Worm (Caenorhabditis elegans) whole organism, L4 larva: ENCODE results near the gene C23G10.7.
A peak's percentile ranks its signal among the peaks of the same experiment; 100 is the strongest.

Experiments
- D1046.2 ChIP-seq: fragments of 200-800 bp; sonication (Bioruptor generic); IDR thresholded peaks from 2 replicates; pipeline ENCODE4 v1.3.6; 2022; ENCODE audit warnings: missing genetic modification characterization, missing compliant biosample characterization
- F10B5.3 ChIP-seq: sonication (generic microtip); optimal IDR thresholded peaks from 2 replicates; lab custom pipeline; 2016; ENCODE audit warnings: mild to moderate bottlenecking, missing genetic modification characterization, missing compliant biosample characterization
- F37D6.2 ChIP-seq: sonication (generic microtip); optimal IDR thresholded peaks from 2 replicates; lab custom pipeline; 2016; ENCODE audit warnings: mild to moderate bottlenecking, missing genetic modification characterization, missing compliant biosample characterization
- F49E8.2 ChIP-seq: sonication (generic microtip); optimal IDR thresholded peaks from 2 replicates; lab custom pipeline; 2016; ENCODE audit warnings: missing compliant biosample characterization, mild to moderate bottlenecking, missing genetic modification characterization, borderline replicate concordance
- T20F7.1 ChIP-seq: fragments of 200-800 bp; sonication (Bioruptor generic); optimal IDR thresholded peaks from 2 replicates; lab custom pipeline; 2018; ENCODE audit warnings: mild to moderate bottlenecking, missing genetic modification characterization, missing compliant biosample characterization
- Y105C5A.15 ChIP-seq: fragments of 200-800 bp; sonication (Bioruptor generic); IDR thresholded peaks from 2 replicates; pipeline ENCODE4 v1.3.6; 2022; ENCODE audit warnings: missing genetic modification characterization, missing compliant biosample characterization
- Y48G9A.11 ChIP-seq: fragments of 200-800 bp; sonication (Bioruptor generic); IDR thresholded peaks from 2 replicates; pipeline ENCODE4 v1.3.6; 2022; ENCODE audit warnings: missing genetic modification reagents, missing genetic modification characterization, missing compliant biosample characterization
- aha-1 ChIP-seq: fragments of 150-350 bp; peaks from one replicate; lab custom pipeline; 2014; ENCODE audit warnings: missing biosample characterization, missing genetic modification characterization
- aly-2 ChIP-seq: sonication (generic microtip); optimal IDR thresholded peaks from 2 replicates; lab custom pipeline; 2018; ENCODE audit warnings: missing biosample characterization, missing genetic modification characterization
- daf-12 ChIP-seq: fragments of 150-350 bp; optimal IDR thresholded peaks from 2 replicates; lab custom pipeline; 2014; ENCODE audit warnings: missing biosample characterization, missing genetic modification reagents, missing genetic modification characterization
- daf-16 ChIP-seq, 3 experiments: sonication (generic microtip); optimal IDR thresholded peaks; 2 replicates each; lab custom pipeline; 2016 to 2017; ENCODE audit warnings: missing genetic modification characterization in 3 of 3, missing genetic modification reagents in 3 of 3, mild to moderate bottlenecking in 2 of 3, missing compliant biosample characterization in 2 of 3, missing biosample characterization in 1 of 3, moderate library complexity in 1 of 3
- daf-8 ChIP-seq: fragments of 200-800 bp; sonication (Bioruptor generic); IDR thresholded peaks from 2 replicates; pipeline ENCODE4 v1.3.6; 2022; ENCODE audit warnings: missing genetic modification characterization, missing compliant biosample characterization
- dmd-6 ChIP-seq: fragments of 200-800 bp; sonication (Bioruptor generic); IDR thresholded peaks from 2 replicates; pipeline ENCODE4 v1.3.6; 2022; ENCODE audit warnings: missing genetic modification reagents, missing genetic modification characterization, missing compliant biosample characterization
- duxl-1 ChIP-seq: sonication (generic microtip); optimal IDR thresholded peaks from 2 replicates; lab custom pipeline; 2016; ENCODE audit warnings: mild to moderate bottlenecking, missing genetic modification characterization, moderate library complexity, missing compliant biosample characterization; ENCODE audit not compliant: poor library complexity
- egl-27 ChIP-seq: sonication (generic microtip); optimal IDR thresholded peaks from 3 replicates; lab custom pipeline; 2017; ENCODE audit warnings: missing biosample characterization, missing genetic modification reagents, missing genetic modification characterization
- lin-1 ChIP-seq: fragments of 200-800 bp; sonication (Bioruptor generic); IDR thresholded peaks from 2 replicates; pipeline ENCODE4 v1.3.6; 2022; ENCODE audit warnings: missing genetic modification reagents, missing genetic modification characterization, missing compliant biosample characterization
- lin-13 ChIP-seq: fragments of 150-350 bp; optimal IDR thresholded peaks from 2 replicates; lab custom pipeline; 2014; ENCODE audit warnings: missing biosample characterization, missing genetic modification reagents, missing genetic modification characterization
- lin-39 ChIP-seq: fragments of 150-350 bp; optimal IDR thresholded peaks from 2 replicates; lab custom pipeline; 2014; ENCODE audit warnings: missing biosample characterization, missing genetic modification reagents, missing genetic modification characterization
- madf-9 ChIP-seq: fragments of 200-800 bp; sonication (Bioruptor generic); conservative IDR thresholded peaks from 2 replicates; pipeline ENCODE4 v1.3.6; 2022; ENCODE audit warnings: missing genetic modification reagents, missing genetic modification characterization, missing compliant biosample characterization
- mxl-3 ChIP-seq: fragments of 200-800 bp; sonication (Bioruptor generic); optimal IDR thresholded peaks from 2 replicates; lab custom pipeline; 2018; ENCODE audit warnings: mild to moderate bottlenecking, missing genetic modification characterization, missing compliant biosample characterization
- nhr-11 ChIP-seq: fragments of 150-350 bp; optimal IDR thresholded peaks from 2 replicates; lab custom pipeline; 2014; ENCODE audit warnings: missing biosample characterization, missing genetic modification characterization
- nhr-237 ChIP-seq: sonication (generic microtip); optimal IDR thresholded peaks from 2 replicates; lab custom pipeline; 2017; ENCODE audit warnings: missing biosample characterization, missing genetic modification characterization
- nhr-42 ChIP-seq: fragments of 200-800 bp; sonication (Bioruptor generic); IDR thresholded peaks from 2 replicates; pipeline ENCODE4 v1.3.6; 2022; ENCODE audit warnings: missing genetic modification characterization, missing compliant biosample characterization
- nhr-77 ChIP-seq: fragments of 150-350 bp; optimal IDR thresholded peaks from 2 replicates; lab custom pipeline; 2014; ENCODE audit warnings: missing biosample characterization, missing genetic modification characterization
- rbr-2 ChIP-seq: sonication (generic microtip); optimal IDR thresholded peaks from 2 replicates; lab custom pipeline; 2016; ENCODE audit warnings: missing genotype, missing genetic modification characterization, missing compliant biosample characterization
- skn-1 ChIP-seq: fragments of 150-350 bp; optimal IDR thresholded peaks from 2 replicates; lab custom pipeline; 2014; ENCODE audit warnings: missing biosample characterization, missing genetic modification characterization
- snpc-1.2 ChIP-seq: fragments of 200-800 bp; sonication (Bioruptor generic); IDR thresholded peaks from 2 replicates; pipeline ENCODE4 v1.3.6; 2022; ENCODE audit warnings: missing genetic modification reagents, missing genetic modification characterization, missing compliant biosample characterization
- snpc-4 ChIP-seq: fragments of 150-350 bp; optimal IDR thresholded peaks from 2 replicates; lab custom pipeline; 2014; ENCODE audit warnings: missing biosample characterization, missing genetic modification characterization
- spr-1 ChIP-seq: sonication (generic microtip); optimal IDR thresholded peaks from 2 replicates; lab custom pipeline; 2016; ENCODE audit warnings: mild to moderate bottlenecking, missing genetic modification characterization, missing compliant biosample characterization
- spr-3 ChIP-seq: fragments of 200-800 bp; sonication (Bioruptor generic); optimal IDR thresholded peaks from 2 replicates; lab custom pipeline; 2018; ENCODE audit warnings: mild to moderate bottlenecking, missing genetic modification characterization, missing compliant biosample characterization
- tra-1 ChIP-seq: fragments of 200-800 bp; sonication (Bioruptor generic); IDR thresholded peaks from 2 replicates; pipeline ENCODE4 v1.3.6; 2022; ENCODE audit warnings: missing genetic modification reagents, missing genetic modification characterization, missing compliant biosample characterization
- unc-130 ChIP-seq: sonication (generic microtip); optimal IDR thresholded peaks from 2 replicates; lab custom pipeline; 2016; ENCODE audit warnings: missing genetic modification reagents, missing genetic modification characterization, missing compliant biosample characterization
- unc-39 ChIP-seq: sonication (generic microtip); optimal IDR thresholded peaks from 2 replicates; lab custom pipeline; 2017; ENCODE audit warnings: missing biosample characterization, missing genetic modification characterization
- unc-62 ChIP-seq, 3 experiments: fragments of 150-350 bp in 1 of 3; sonication (generic microtip); optimal IDR thresholded peaks in 2 of 3; peaks in 1 of 3; 1 replicate in 1 of 3; 2 replicates in 2 of 3; lab custom pipeline; 2014 to 2017; ENCODE audit warnings: missing biosample characterization in 3 of 3, missing genetic modification characterization in 3 of 3, missing genetic modification reagents in 3 of 3, missing genotype in 1 of 3
- zip-11 ChIP-seq: fragments of 200-800 bp; sonication (Bioruptor generic); IDR thresholded peaks from 2 replicates; pipeline ENCODE4 v1.3.6; 2022; ENCODE audit warnings: missing genetic modification characterization, missing compliant biosample characterization
- zip-2 ChIP-seq: fragments of 150-350 bp; optimal IDR thresholded peaks from 2 replicates; lab custom pipeline; 2014; ENCODE audit warnings: missing biosample characterization, missing genetic modification characterization

C23G10.7 gene

DNA sequence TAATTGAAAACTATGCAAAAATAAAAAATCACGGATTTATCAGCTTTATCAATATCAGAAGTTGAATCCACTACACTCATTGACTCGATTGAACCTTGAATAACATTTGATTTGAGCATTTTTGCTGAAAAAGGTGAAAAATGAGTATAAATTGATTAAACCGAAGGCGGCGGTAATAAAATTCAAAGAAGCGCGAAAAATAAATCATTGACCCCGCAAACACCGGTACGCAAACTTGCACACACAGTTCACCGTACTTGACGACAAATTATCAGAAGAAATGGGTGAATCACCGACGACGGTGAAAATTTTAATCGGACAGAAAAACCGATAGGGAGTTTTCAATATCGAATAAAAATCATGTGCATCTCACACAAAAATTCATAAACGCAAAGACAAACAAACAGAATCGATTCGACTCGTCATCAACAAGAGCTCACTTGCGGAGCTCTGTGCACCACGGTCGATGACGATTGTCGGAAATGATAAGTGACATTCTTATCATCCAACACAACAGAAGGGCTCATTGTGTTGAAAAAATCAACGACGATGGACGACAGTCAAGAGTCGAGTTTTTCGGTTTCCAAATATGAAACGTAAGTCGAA, 48.6 kb downstream of the C23G10.7 start, which contains the start of the genes wht-7 and Y42G9A.1 (continued):
- TF ChIP-seq Y105C5A.15 (no peak), lin-39 (no peak), duxl-1 (tag; lab: Kevin White, UChicago) (no peak), tra-1 (GFP tag; lab: Robert Waterston, UW) (no peak), D1046.2 (GFP tag; lab: Robert Waterston, UW) (no peak), F49E8.2 (tag; lab: Kevin White, UChicago) (no peak), snpc-1.2 (GFP tag; lab: Robert Waterston, UW) (no peak), dmd-6 (peak; percentile 80), unc-39 (no peak), skn-1 (no peak), unc-130 (GFP tag; lab: Kevin White, UChicago) (no peak), zip-2 (tag; lab: Kevin White, UChicago) (no peak), madf-9 (GFP tag; lab: Robert Waterston, UW) (no peak), lin-13 (no peak), rbr-2 (tag; lab: Kevin White, UChicago) (no peak), daf-8 (GFP tag; lab: Robert Waterston, UW) (no peak), aly-2 (tag; lab: Kevin White, UChicago) (no peak), spr-3 (no peak), unc-62 (GFP tag; optimal IDR thresholded peaks at IDR 0.05 in 1 of 2; lab: Kevin White, UChicago) (no peak), unc-62 (tag; optimal IDR thresholded peaks at IDR 0.05; lab: Kevin White, UChicago) (no peak), daf-12 (no peak), mxl-3 (peak; percentile 25), nhr-77 (tag; lab: Kevin White, UChicago) (no peak), Y48G9A.11 (peak; percentile 42; the same call in 1 of the 2 replicates), nhr-237 (tag; lab: Kevin White, UChicago) (no peak), egl-27 (no peak), nhr-42 (GFP tag; lab: Robert Waterston, UW) (no peak), spr-1 (tag; lab: Kevin White, UChicago) (no peak), snpc-4 (tag; lab: Kevin White, UChicago) (no peak)

DNA sequence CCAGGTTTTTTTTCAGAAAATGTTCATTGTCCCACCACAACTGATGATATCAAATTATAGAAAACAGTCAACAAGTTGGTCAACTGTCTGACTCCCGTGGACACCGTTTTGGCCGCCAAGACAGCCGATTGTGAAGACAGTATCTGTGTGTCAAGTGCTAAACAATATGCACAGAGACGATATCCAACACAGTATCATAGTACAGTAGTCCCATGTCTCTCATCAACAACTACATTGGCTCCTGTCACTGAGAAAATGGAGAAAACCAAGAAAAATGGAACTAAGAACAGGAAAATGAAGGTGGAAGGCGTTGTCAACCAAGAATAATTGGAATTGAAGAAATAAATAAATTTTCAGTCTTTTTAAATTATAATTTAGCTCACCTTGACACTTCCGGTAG, 49.5 kb downstream of the C23G10.7 start:
- TF ChIP-seq daf-16 (GFP tag; optimal IDR thresholded peaks at IDR 0.05; lab: Kevin White, UChicago) (no peak), daf-16 (tag; optimal IDR thresholded peaks at IDR 0.05; lab: Kevin White, UChicago) (peak; percentile 41), egl-27 (no peak)

DNA sequence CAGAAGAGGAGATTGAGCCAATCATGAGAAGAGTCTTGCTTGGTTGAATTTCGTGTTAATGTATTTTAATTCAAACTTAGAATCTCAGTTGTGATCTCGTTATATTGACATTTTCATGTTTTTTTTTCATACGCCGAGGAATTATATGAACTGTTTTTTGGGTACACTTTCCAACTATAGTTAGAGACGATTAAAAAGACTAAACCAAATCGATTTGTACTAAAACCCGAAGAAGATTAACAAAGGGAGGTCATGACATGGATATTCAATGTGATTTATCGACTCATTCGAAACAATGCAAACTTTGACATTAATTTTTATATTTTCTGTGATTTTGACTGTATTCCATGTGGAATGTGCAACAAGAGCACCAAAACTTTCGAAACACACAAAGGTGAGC, 50.3 kb downstream of the C23G10.7 start, which contains the start of gene Y42G9A.2:
Y42G9A.2 (plus strand) TSS at position 284 of the 400 bp plus-strand sequence.
- peak; percentile 8 for TF ChIP-seq zip-2 (tag; lab: Kevin White, UChicago)
- peak; percentile 85 for TF ChIP-seq aha-1 (tag; lab: Kevin White, UChicago)
- TF ChIP-seq Y105C5A.15: no peak
- TF ChIP-seq T20F7.1 (GFP tag; lab: Kevin White, UChicago): peak; percentile 52

DNA sequence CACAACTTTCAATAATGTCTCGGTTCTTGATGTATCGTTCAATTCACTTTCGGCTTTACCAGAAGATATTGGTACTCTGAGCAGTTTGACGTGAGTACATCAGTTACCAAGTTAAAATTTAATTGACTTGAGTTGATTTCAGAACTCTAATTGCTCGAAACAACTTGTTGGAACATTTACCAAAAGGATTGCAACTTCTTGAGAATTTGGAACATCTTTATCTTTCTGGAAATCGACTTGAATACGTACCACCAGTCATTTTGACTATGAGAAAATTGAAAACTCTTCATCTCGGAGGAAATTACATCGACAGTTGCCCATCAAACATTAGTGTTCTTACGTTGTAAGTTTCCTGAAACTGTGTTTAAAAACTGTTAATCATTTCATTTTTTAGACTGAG, 51.4 kb downstream of the C23G10.7 start:
- TF ChIP-seq rbr-2 (tag; lab: Kevin White, UChicago) (no peak), zip-11 (no peak), spr-3 (no peak), lin-1 (GFP tag; lab: Robert Waterston, UW) (no peak), nhr-11 (tag; lab: Kevin White, UChicago) (no peak), unc-62 (GFP tag; optimal IDR thresholded peaks at IDR 0.05 in 1 of 2; lab: Kevin White, UChicago) (peak in 1 of 2 experiments; percentile 93), unc-62 (tag; optimal IDR thresholded peaks at IDR 0.05; lab: Kevin White, UChicago) (no peak), snpc-4 (tag; lab: Kevin White, UChicago) (no peak), F37D6.2 (tag; lab: Kevin White, UChicago) (no peak), F10B5.3 (tag; lab: Kevin White, UChicago) (no peak)
